Worm (Caenorhabditis elegans) whole organism, early embryonic: ENCODE data around the gene srh-100.

ENCODE experiments used
- B0310.2 ChIP-seq: sonication (generic microtip); optimal IDR thresholded peaks from 2 replicates; lab custom pipeline; 2016; ENCODE audit warnings: mild to moderate bottlenecking, missing genetic modification characterization, missing compliant biosample characterization
- F13C5.2 ChIP-seq: sonication (generic microtip); optimal IDR thresholded peaks from 2 replicates; lab custom pipeline; 2017; ENCODE audit warnings: mild to moderate bottlenecking, missing genetic modification characterization, inconsistent platforms, missing compliant biosample characterization
- aly-1 ChIP-seq: sonication (generic microtip); optimal IDR thresholded peaks from 2 replicates; lab custom pipeline; 2016; ENCODE audit warnings: missing genetic modification characterization, missing compliant biosample characterization
- ama-1 ChIP-seq: fragments of 150-350 bp; optimal IDR thresholded peaks from 2 replicates; lab custom pipeline; 2014
- ceh-13 ChIP-seq: fragments of 200-800 bp; sonication (Bioruptor generic); optimal IDR thresholded peaks from 2 replicates; lab custom pipeline; 2018; ENCODE audit warnings: mild to moderate bottlenecking, missing genetic modification characterization, missing compliant biosample characterization
- ceh-36 ChIP-seq: sonication (generic microtip); optimal IDR thresholded peaks from 2 replicates; lab custom pipeline; 2016; ENCODE audit warnings: missing genetic modification characterization, inconsistent platforms, missing compliant biosample characterization
- ets-7 ChIP-seq: sonication (generic microtip); optimal IDR thresholded peaks from 2 replicates; lab custom pipeline; 2016; ENCODE audit warnings: missing genotype, missing genetic modification characterization, missing compliant biosample characterization
- flt-1 ChIP-seq: fragments of 200-800 bp; sonication (Bioruptor generic); IDR thresholded peaks from 2 replicates; pipeline ENCODE4 v1.3.6; 2022; ENCODE audit warnings: missing genetic modification characterization, missing compliant biosample characterization
- hmbx-1 ChIP-seq: sonication (generic microtip); optimal IDR thresholded peaks from 2 replicates; lab custom pipeline; 2016; ENCODE audit warnings: mild to moderate bottlenecking, missing genetic modification characterization, missing compliant biosample characterization
- hmg-4 ChIP-seq: fragments of 200-800 bp; sonication (Bioruptor generic); optimal IDR thresholded peaks from 2 replicates; lab custom pipeline; 2018; ENCODE audit warnings: mild to moderate bottlenecking, missing genetic modification characterization, missing compliant biosample characterization
- hnd-1 ChIP-seq: sonication (generic microtip); optimal IDR thresholded peaks from 2 replicates; lab custom pipeline; 2016; ENCODE audit warnings: missing genetic modification characterization, missing compliant biosample characterization
- pes-1 ChIP-seq: fragments of 200-800 bp; sonication (Bioruptor generic); IDR thresholded peaks from 2 replicates; pipeline ENCODE4 v1.3.6; 2022; ENCODE audit warnings: missing genetic modification reagents, missing genetic modification characterization, missing compliant biosample characterization
- scrt-1 ChIP-seq: fragments of 200-800 bp; sonication (Bioruptor generic); IDR thresholded peaks from 2 replicates; pipeline ENCODE4 v1.3.6; 2022; ENCODE audit warnings: missing genetic modification characterization, missing compliant biosample characterization
- sea-1 ChIP-seq: fragments of 200-800 bp; sonication (Bioruptor generic); conservative IDR thresholded peaks from 2 replicates; pipeline ENCODE4 v1.3.6; 2022; ENCODE audit warnings: missing genetic modification characterization, missing compliant biosample characterization
- tbx-11 ChIP-seq: fragments of 200-800 bp; sonication (Bioruptor generic); IDR thresholded peaks from 2 replicates; pipeline ENCODE4 v1.3.6; 2022; ENCODE audit warnings: missing genetic modification characterization, missing compliant biosample characterization
- tbx-37 ChIP-seq: fragments of 200-800 bp; sonication (Bioruptor generic); conservative IDR thresholded peaks from 2 replicates; pipeline ENCODE4 v1.3.6; 2022; ENCODE audit warnings: missing genetic modification reagents, missing genetic modification characterization, missing compliant biosample characterization
- tra-4 ChIP-seq: sonication (generic microtip); optimal IDR thresholded peaks from 2 replicates; lab custom pipeline; 2017; ENCODE audit warnings: missing genetic modification characterization, missing compliant biosample characterization

srh-100 gene

DNA sequence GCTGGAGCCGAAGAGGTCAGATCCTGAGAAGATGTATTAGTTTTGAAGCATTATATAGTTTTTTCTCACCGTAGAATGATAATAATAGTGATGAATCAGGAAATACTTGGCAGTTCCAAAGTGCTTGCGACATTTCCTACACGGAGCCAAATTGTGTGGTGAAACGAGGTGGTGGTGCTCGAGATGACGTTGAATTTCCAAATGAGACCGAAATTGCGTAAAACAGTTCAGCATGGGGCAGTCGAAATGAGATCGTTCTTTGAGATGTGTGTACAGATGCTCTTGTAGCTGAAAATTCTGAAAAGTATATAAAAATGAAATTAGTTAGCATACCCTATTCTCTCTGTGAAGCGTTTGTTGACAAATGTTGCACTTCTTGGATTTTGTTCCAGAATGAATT, 13.5 kb upstream of the srh-100 start, which contains the start of gene C46E10.8:
Gene C46E10.8, minus strand, starts transcription at position 101 of the 400 bp plus-strand sequence.
- TF ChIP-seq B0310.2 (no peak), tbx-11 (GFP tag; lab: Robert Waterston, UW) (no peak), hnd-1 (tag; lab: Kevin White, UChicago) (no peak), F13C5.2 (no peak)

DNA sequence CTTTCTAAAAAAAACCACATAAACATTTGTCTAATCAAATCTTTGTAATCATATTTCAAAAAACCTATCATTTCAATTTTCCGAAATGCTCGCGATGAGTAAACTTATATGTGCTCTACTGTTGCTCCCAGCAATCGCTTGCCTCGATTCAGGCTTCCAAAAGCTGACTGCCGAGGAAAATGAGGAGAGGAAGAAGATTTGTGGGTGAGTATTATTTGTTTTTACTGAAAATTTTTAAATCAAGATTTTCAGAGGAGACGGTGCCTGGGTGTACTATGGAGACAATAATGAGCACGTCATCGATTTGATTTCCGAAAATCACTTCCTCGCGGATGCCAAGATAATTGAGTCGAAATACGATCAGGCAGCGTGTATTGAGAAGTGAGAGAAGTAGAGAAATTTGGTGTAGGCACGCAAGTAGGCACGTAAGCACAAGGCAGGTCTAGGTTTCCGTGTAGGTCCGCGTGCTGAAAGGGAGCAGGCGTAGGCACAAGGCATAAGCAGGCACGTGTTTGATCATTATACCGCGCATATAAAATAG, 9.8 kb upstream of the srh-100 start, which contains the start of gene C46E10.1:
Gene C46E10.1, plus strand, starts transcription at position 51 of the 541 bp plus-strand sequence.
- TF ChIP-seq hmg-4 (GFP tag; lab: Kevin White, UChicago) (no peak), aly-1 (tag; lab: Kevin White, UChicago) (no peak), tra-4 (tag; lab: Kevin White, UChicago) (no peak), pes-1 (GFP tag; lab: Robert Waterston, UW) (no peak), F13C5.2 (no peak), hmbx-1 (tag; lab: Kevin White, UChicago) (no peak), B0310.2 (no peak), ama-1 (lab: Kevin White, UChicago) (no peak), ets-7 (tag; lab: Kevin White, UChicago) (no peak), ceh-36 (tag; lab: Kevin White, UChicago) (no peak), hnd-1 (tag; lab: Kevin White, UChicago) (no peak), tbx-11 (GFP tag; lab: Robert Waterston, UW) (no peak), tbx-37 (GFP tag; lab: Robert Waterston, UW) (no peak), flt-1 (GFP tag; lab: Robert Waterston, UW) (no peak)

DNA sequence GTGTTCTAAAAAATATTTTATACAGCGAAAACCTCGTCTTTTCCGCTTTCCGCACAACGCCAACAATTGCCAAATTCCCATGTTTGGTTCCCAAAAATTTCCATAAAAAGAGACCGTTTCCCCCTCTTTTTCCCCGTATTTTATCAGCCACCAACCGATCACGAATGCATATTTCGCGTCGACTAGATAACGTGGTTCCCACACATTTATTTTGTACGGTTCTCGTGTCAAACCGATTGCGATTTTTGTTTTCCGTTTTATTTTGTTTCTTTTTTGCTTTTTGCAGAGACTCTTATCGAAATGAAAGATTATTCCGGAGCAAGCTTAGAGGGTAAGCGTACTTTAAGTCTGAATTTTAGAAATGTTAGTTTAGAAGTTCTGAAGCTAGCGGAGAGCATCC, 6.5 kb upstream of the srh-100 start, which contains the start of gene C46E10.3:
Gene C46E10.3, plus strand, starts transcription at position 301 of the 400 bp plus-strand sequence.
- TF ChIP-seq hnd-1 (tag; lab: Kevin White, UChicago): no peak
- no peak for TF ChIP-seq scrt-1 (GFP tag; lab: Robert Waterston, UW)
- TF ChIP-seq ama-1 (lab: Kevin White, UChicago): no peak
- no peak for TF ChIP-seq hmbx-1 (tag; lab: Kevin White, UChicago)
- TF ChIP-seq B0310.2: no peak
- no peak for TF ChIP-seq tra-4 (tag; lab: Kevin White, UChicago)
- TF ChIP-seq ceh-13 (GFP tag; lab: Kevin White, UChicago): no peak
- no peak for TF ChIP-seq ceh-36 (tag; lab: Kevin White, UChicago)
- no peak for TF ChIP-seq pes-1 (GFP tag; lab: Robert Waterston, UW)
- TF ChIP-seq tbx-11 (GFP tag; lab: Robert Waterston, UW): no peak
- TF ChIP-seq hmg-4 (GFP tag; lab: Kevin White, UChicago): no peak
- no peak for TF ChIP-seq flt-1 (GFP tag; lab: Robert Waterston, UW)
- TF ChIP-seq ets-7 (tag; lab: Kevin White, UChicago): no peak

DNA sequence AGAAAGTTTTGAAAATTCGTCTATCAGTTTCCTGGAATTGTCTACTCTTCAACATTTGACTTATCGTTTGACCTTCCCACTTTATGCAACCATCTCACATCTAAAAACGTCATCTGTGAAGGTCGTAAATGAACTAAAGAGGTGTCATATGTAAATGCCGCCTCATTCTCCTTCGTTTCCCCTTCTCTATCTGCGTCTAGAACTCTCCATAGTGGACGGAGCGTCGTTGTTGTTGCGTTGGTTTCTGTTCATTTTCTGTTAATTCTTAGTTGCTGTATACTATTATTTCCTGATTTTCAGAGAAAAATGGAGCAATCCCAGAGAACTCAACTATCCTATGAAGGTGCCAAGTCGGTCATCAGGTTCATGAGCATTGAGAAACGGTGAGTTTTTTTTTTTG, 2.5 kb upstream of the srh-100 start, which contains the start of gene fbxc-52:
Gene fbxc-52, plus strand, starts transcription at position 301 of the 400 bp plus-strand sequence.
- no peak for TF ChIP-seq scrt-1 (GFP tag; lab: Robert Waterston, UW)
- no peak for TF ChIP-seq F13C5.2
- no peak for TF ChIP-seq tra-4 (tag; lab: Kevin White, UChicago)
- no peak for TF ChIP-seq aly-1 (tag; lab: Kevin White, UChicago)
- no peak for TF ChIP-seq hmg-4 (GFP tag; lab: Kevin White, UChicago)
- no peak for TF ChIP-seq ceh-13 (GFP tag; lab: Kevin White, UChicago)
- TF ChIP-seq flt-1 (GFP tag; lab: Robert Waterston, UW): no peak
- no peak for TF ChIP-seq hnd-1 (tag; lab: Kevin White, UChicago)
- no peak for TF ChIP-seq B0310.2
- TF ChIP-seq tbx-11 (GFP tag; lab: Robert Waterston, UW): no peak
- no peak for TF ChIP-seq tbx-37 (GFP tag; lab: Robert Waterston, UW)
- no peak for TF ChIP-seq ets-7 (tag; lab: Kevin White, UChicago)
- TF ChIP-seq ceh-36 (tag; lab: Kevin White, UChicago): no peak
- no peak for TF ChIP-seq hmbx-1 (tag; lab: Kevin White, UChicago)
- TF ChIP-seq sea-1: no peak
- no peak for TF ChIP-seq ama-1 (lab: Kevin White, UChicago)
- no peak for TF ChIP-seq pes-1 (GFP tag; lab: Robert Waterston, UW)

ce11 chrII:3716455-3716854, 2.0 kb upstream of the srh-100 start, which contains the start of gene srh-99:
TSS of gene srh-99 (minus strand) at chrII:3716555.
- TF ChIP-seq tra-4 (tag; lab: Kevin White, UChicago): no peak
- no peak for TF ChIP-seq ama-1 (lab: Kevin White, UChicago)
- no peak for TF ChIP-seq aly-1 (tag; lab: Kevin White, UChicago)
- no peak for TF ChIP-seq hmbx-1 (tag; lab: Kevin White, UChicago)
- TF ChIP-seq F13C5.2: no peak
- TF ChIP-seq ceh-36 (tag; lab: Kevin White, UChicago): no peak
- no peak for TF ChIP-seq B0310.2
- TF ChIP-seq hnd-1 (tag; lab: Kevin White, UChicago): no peak
- no peak for TF ChIP-seq pes-1 (GFP tag; lab: Robert Waterston, UW)
- no peak for TF ChIP-seq sea-1
- no peak for TF ChIP-seq ets-7 (tag; lab: Kevin White, UChicago)
- no peak for TF ChIP-seq tbx-37 (GFP tag; lab: Robert Waterston, UW)
- no peak for TF ChIP-seq ceh-13 (GFP tag; lab: Kevin White, UChicago)
- TF ChIP-seq hmg-4 (GFP tag; lab: Kevin White, UChicago): no peak
- TF ChIP-seq flt-1 (GFP tag; lab: Robert Waterston, UW): no peak

ce11 chrII:3711047-3711446, 3.4 kb downstream of the srh-100 start, which contains the start of gene fbxc-53:
TSS of gene fbxc-53 (plus strand) at chrII:3711291.
- TF ChIP-seq tbx-11 (GFP tag; lab: Robert Waterston, UW) (no peak), pes-1 (GFP tag; lab: Robert Waterston, UW) (no peak), ceh-36 (tag; lab: Kevin White, UChicago) (peak; percentile 51), ets-7 (tag; lab: Kevin White, UChicago) (no peak), ama-1 (lab: Kevin White, UChicago) (no peak)

DNA sequence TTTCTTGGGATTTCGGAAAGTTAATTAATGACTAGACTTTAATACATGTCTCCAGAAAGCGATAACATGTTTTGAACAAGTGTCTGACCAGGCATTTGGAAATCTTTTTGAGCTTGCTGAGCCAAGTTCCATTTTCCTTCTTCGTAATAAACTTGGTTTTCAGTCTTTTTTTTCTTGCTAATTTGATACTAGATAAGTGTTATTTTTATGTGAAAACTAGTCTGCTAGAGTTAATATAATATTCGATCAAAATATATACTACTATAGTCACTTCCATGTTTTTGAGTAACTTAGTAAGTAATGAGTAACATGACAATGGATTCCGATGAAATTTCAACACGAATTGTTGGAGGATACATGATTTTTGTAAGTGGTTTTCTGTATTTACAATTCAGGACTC, 5.2 kb downstream of the srh-100 start, which contains the start of gene srx-110:
Gene srx-110, plus strand, starts transcription at position 301 of the 400 bp plus-strand sequence.
- TF ChIP-seq hmg-4 (GFP tag; lab: Kevin White, UChicago) (no peak), hmbx-1 (tag; lab: Kevin White, UChicago) (no peak), ets-7 (tag; lab: Kevin White, UChicago) (no peak), pes-1 (GFP tag; lab: Robert Waterston, UW) (no peak), ceh-13 (GFP tag; lab: Kevin White, UChicago) (no peak), flt-1 (GFP tag; lab: Robert Waterston, UW) (no peak)
